Fruit fly (Drosophila melanogaster) whole organism, prepupa: ENCODE results near the gene bun.

ENCODE experiments used
- Blimp-1 ChIP-seq: fragments of 200-800 bp; sonication (Bioruptor generic); optimal IDR thresholded peaks from 3 replicates; lab custom pipeline; 2017; ENCODE audit warnings: missing biosample characterization, missing genetic modification characterization, mild to moderate bottlenecking, moderate library complexity, missing genetic modification reagents
- CG10631 ChIP-seq: fragments of 200-800 bp; sonication (Bioruptor generic); optimal IDR thresholded peaks from 2 replicates; lab custom pipeline; 2016; ENCODE audit warnings: missing biosample characterization, missing genetic modification characterization
- CG11762 ChIP-seq: fragments of 200-800 bp; sonication (Bioruptor generic); optimal IDR thresholded peaks from 3 replicates; lab custom pipeline; 2016; ENCODE audit warnings: missing biosample characterization, missing genetic modification characterization; ENCODE audit not compliant: insufficient read depth
- CG11902 ChIP-seq: fragments of 200-800 bp; sonication (Bioruptor generic); optimal IDR thresholded peaks from 3 replicates; lab custom pipeline; 2016; ENCODE audit warnings: missing biosample characterization, missing genetic modification characterization
- CG15336 ChIP-seq: fragments of 200-800 bp; sonication (Bioruptor generic); IDR thresholded peaks from 2 replicates; pipeline ENCODE4 v1.3.6; 2022; ENCODE audit warnings: missing biosample characterization, missing genetic modification characterization
- CG1621 ChIP-seq: fragments of 200-800 bp; sonication (Bioruptor generic); optimal IDR thresholded peaks from 3 replicates; lab custom pipeline; 2018; ENCODE audit warnings: missing biosample characterization, mild to moderate bottlenecking, missing genetic modification characterization
- CG3032 ChIP-seq: fragments of 200-800 bp; optimal IDR thresholded peaks from 2 replicates; lab custom pipeline; 2019; ENCODE audit warnings: missing biosample characterization, mild to moderate bottlenecking, missing genetic modification characterization, moderate library complexity
- CG32006 ChIP-seq: fragments of 200-800 bp; sonication (Bioruptor generic); optimal IDR thresholded peaks from 3 replicates; lab custom pipeline; 2017; ENCODE audit warnings: missing biosample characterization, mild to moderate bottlenecking, missing genetic modification characterization
- CG34406 ChIP-seq: fragments of 200-800 bp; sonication (Bioruptor generic); optimal IDR thresholded peaks from 3 replicates; lab custom pipeline; 2016; ENCODE audit warnings: missing biosample characterization, missing genetic modification characterization
- CG4318 ChIP-seq: fragments of 200-800 bp; sonication (Bioruptor generic); optimal IDR thresholded peaks from 3 replicates; lab custom pipeline; 2017; ENCODE audit warnings: missing biosample characterization, mild to moderate bottlenecking, missing genetic modification characterization
- CG6163 ChIP-seq: fragments of 200-800 bp; sonication (Bioruptor generic); IDR thresholded peaks from 3 replicates; pipeline ENCODE4 v1.3.6; 2022; ENCODE audit warnings: missing biosample characterization, missing genetic modification characterization
- CG6276 ChIP-seq: fragments of 200-800 bp; sonication (Bioruptor generic); optimal IDR thresholded peaks from 2 replicates; lab custom pipeline; 2017; ENCODE audit warnings: missing biosample characterization, mild to moderate bottlenecking, missing genetic modification characterization
- CG6792 ChIP-seq: fragments of 200-800 bp; sonication (Bioruptor generic); optimal IDR thresholded peaks from 3 replicates; lab custom pipeline; 2016; ENCODE audit warnings: missing biosample characterization, missing genetic modification characterization
- CG6808 ChIP-seq: fragments of 200-800 bp; sonication (Bioruptor generic); optimal IDR thresholded peaks from 3 replicates; lab custom pipeline; 2017; ENCODE audit warnings: missing biosample characterization, missing genetic modification characterization, mild to moderate bottlenecking, moderate library complexity, missing genetic modification reagents
- CG6854 ChIP-seq: fragments of 200-800 bp; sonication (Bioruptor generic); optimal IDR thresholded peaks from 2 replicates; lab custom pipeline; 2017; ENCODE audit warnings: missing biosample characterization, mild to moderate bottlenecking, missing genetic modification characterization
- CG7368 ChIP-seq: fragments of 200-800 bp; sonication (Bioruptor generic); optimal IDR thresholded peaks from 3 replicates; lab custom pipeline; 2016; ENCODE audit warnings: missing biosample characterization, missing genetic modification characterization
- CG8319 ChIP-seq: fragments of 200-800 bp; sonication (Bioruptor generic); optimal IDR thresholded peaks from 3 replicates; lab custom pipeline; 2016; ENCODE audit warnings: missing biosample characterization, missing genetic modification characterization
- CG8632 ChIP-seq: fragments of 200-800 bp; sonication (Bioruptor generic); optimal IDR thresholded peaks from 3 replicates; lab custom pipeline; 2016; ENCODE audit warnings: missing biosample characterization, missing genetic modification characterization
- CG9139 ChIP-seq: fragments of 200-800 bp; sonication (Bioruptor generic); optimal IDR thresholded peaks from 3 replicates; lab custom pipeline; 2017; ENCODE audit warnings: missing biosample characterization, mild to moderate bottlenecking, missing genetic modification characterization
- Eip75B ChIP-seq: fragments of 200-800 bp; sonication (Bioruptor generic); optimal IDR thresholded peaks from 3 replicates; lab custom pipeline; 2016; ENCODE audit warnings: missing biosample characterization, missing genetic modification characterization
- Eip78C ChIP-seq: fragments of 200-800 bp; sonication (Bioruptor generic); peaks from one replicate; lab custom pipeline; 2016; ENCODE audit warnings: missing biosample characterization, missing genetic modification characterization
- Eip93F ChIP-seq: fragments of 200-800 bp; sonication (Bioruptor generic); optimal IDR thresholded peaks from 2 replicates; lab custom pipeline; 2016; ENCODE audit warnings: missing biosample characterization, mild to moderate bottlenecking, missing genetic modification characterization
- Ets21C ChIP-seq: fragments of 200-800 bp; sonication (Bioruptor generic); optimal IDR thresholded peaks from 3 replicates; lab custom pipeline; 2016; ENCODE audit warnings: missing biosample characterization, missing genetic modification characterization
- Gug ChIP-seq: fragments of 200-800 bp; sonication (Bioruptor generic); IDR thresholded peaks from 2 replicates; pipeline ENCODE4 v1.3.6; 2022; ENCODE audit warnings: missing biosample characterization, missing genetic modification characterization
- Hr39 ChIP-seq: fragments of 200-800 bp; sonication (Bioruptor generic); optimal IDR thresholded peaks from 2 replicates; lab custom pipeline; 2016; ENCODE audit warnings: missing biosample characterization, missing genetic modification characterization
- Lpt ChIP-seq: fragments of 200-800 bp; sonication (Bioruptor generic); optimal IDR thresholded peaks from 3 replicates; lab custom pipeline; 2016; ENCODE audit warnings: missing biosample characterization, missing genetic modification characterization
- Met ChIP-seq: fragments of 200-800 bp; sonication (Bioruptor generic); optimal IDR thresholded peaks from 3 replicates; lab custom pipeline; 2016; ENCODE audit warnings: missing biosample characterization, missing genetic modification characterization
- Smox ChIP-seq: fragments of 200-800 bp; sonication (Bioruptor generic); optimal IDR thresholded peaks from 3 replicates; lab custom pipeline; 2016; ENCODE audit warnings: missing biosample characterization, missing genetic modification characterization
- Sox14 ChIP-seq: fragments of 200-800 bp; sonication (Bioruptor generic); optimal IDR thresholded peaks from 3 replicates; lab custom pipeline; 2016; ENCODE audit warnings: missing biosample characterization, missing genetic modification characterization
- Sox15 ChIP-seq: fragments of 200-800 bp; sonication (Bioruptor generic); optimal IDR thresholded peaks from 3 replicates; lab custom pipeline; 2016; ENCODE audit warnings: missing biosample characterization, missing genetic modification characterization
- achi ChIP-seq: fragments of 200-800 bp; sonication (Bioruptor generic); optimal IDR thresholded peaks from 3 replicates; lab custom pipeline; 2016; ENCODE audit warnings: missing biosample characterization, missing genetic modification characterization
- acj6 ChIP-seq: fragments of 200-800 bp; sonication (Bioruptor generic); optimal IDR thresholded peaks from 3 replicates; lab custom pipeline; 2016; ENCODE audit warnings: missing biosample characterization, missing genetic modification characterization
- cyc ChIP-seq: fragments of 200-800 bp; sonication (Bioruptor generic); optimal IDR thresholded peaks from 3 replicates; lab custom pipeline; 2016; ENCODE audit warnings: missing biosample characterization, missing genetic modification characterization
- dac ChIP-seq: fragments of 200-800 bp; sonication (Bioruptor generic); optimal IDR thresholded peaks from 2 replicates; lab custom pipeline; 2017; ENCODE audit warnings: missing biosample characterization, mild to moderate bottlenecking, missing genetic modification characterization
- eg ChIP-seq: fragments of 200-800 bp; sonication (Bioruptor generic); IDR thresholded peaks from 3 replicates; pipeline ENCODE4 v1.3.6; 2022; ENCODE audit warnings: missing biosample characterization, missing genetic modification characterization
- fd59A ChIP-seq: fragments of 200-800 bp; sonication (Bioruptor generic); optimal IDR thresholded peaks from 2 replicates; lab custom pipeline; 2017; ENCODE audit warnings: missing biosample characterization, mild to moderate bottlenecking, missing genetic modification characterization, missing genetic modification reagents
- fd85E ChIP-seq: fragments of 200-800 bp; sonication (Bioruptor generic); optimal IDR thresholded peaks from 3 replicates; lab custom pipeline; 2016; ENCODE audit warnings: missing biosample characterization, missing genetic modification characterization
- fkh ChIP-seq: fragments of 200-800 bp; sonication (Bioruptor generic); optimal IDR thresholded peaks from 3 replicates; lab custom pipeline; 2017; ENCODE audit warnings: missing biosample characterization, mild to moderate bottlenecking, missing genetic modification characterization, moderate library complexity
- lz ChIP-seq: fragments of 200-800 bp; sonication (Bioruptor generic); optimal IDR thresholded peaks from 3 replicates; lab custom pipeline; 2016; ENCODE audit warnings: missing biosample characterization, missing genetic modification characterization
- net ChIP-seq: fragments of 200-800 bp; sonication (Bioruptor generic); optimal IDR thresholded peaks from 3 replicates; lab custom pipeline; 2016; ENCODE audit warnings: missing biosample characterization, missing genetic modification characterization
- salr ChIP-seq, 2 experiments: fragments of 200-800 bp; sonication (Bioruptor generic); optimal IDR thresholded peaks; 3 replicates each; lab custom pipeline; 2016 to 2018; ENCODE audit warnings: missing biosample characterization in 2 of 2, missing genetic modification characterization in 2 of 2, mild to moderate bottlenecking in 1 of 2
- spab ChIP-seq: fragments of 200-800 bp; sonication (Bioruptor generic); optimal IDR thresholded peaks from 2 replicates; lab custom pipeline; 2017; ENCODE audit warnings: missing biosample characterization, mild to moderate bottlenecking, missing genetic modification characterization, missing genetic modification reagents
- ss ChIP-seq, 2 experiments: fragments of 200-800 bp; sonication (Bioruptor generic); optimal IDR thresholded peaks; 2 replicates in 1 of 2; 3 replicates in 1 of 2; lab custom pipeline; 2017 to 2018; ENCODE audit warnings: mild to moderate bottlenecking in 2 of 2, missing biosample characterization in 2 of 2, missing genetic modification characterization in 2 of 2, moderate library complexity in 1 of 2
- svp ChIP-seq: fragments of 200-800 bp; sonication (Bioruptor generic); peaks from one replicate; lab custom pipeline; 2016; ENCODE audit warnings: missing biosample characterization, missing genetic modification characterization
- vri ChIP-seq: fragments of 200-800 bp; sonication (Bioruptor generic); optimal IDR thresholded peaks from 3 replicates; lab custom pipeline; 2016; ENCODE audit warnings: missing biosample characterization, mild to moderate bottlenecking, missing genetic modification characterization

Gene bun

dm6 chr2L:12508678-12509077 is 37.7 kb downstream of the bun start:
- TF ChIP-seq vri (peak; percentile 85), CG10631 (no peak)

DNA sequence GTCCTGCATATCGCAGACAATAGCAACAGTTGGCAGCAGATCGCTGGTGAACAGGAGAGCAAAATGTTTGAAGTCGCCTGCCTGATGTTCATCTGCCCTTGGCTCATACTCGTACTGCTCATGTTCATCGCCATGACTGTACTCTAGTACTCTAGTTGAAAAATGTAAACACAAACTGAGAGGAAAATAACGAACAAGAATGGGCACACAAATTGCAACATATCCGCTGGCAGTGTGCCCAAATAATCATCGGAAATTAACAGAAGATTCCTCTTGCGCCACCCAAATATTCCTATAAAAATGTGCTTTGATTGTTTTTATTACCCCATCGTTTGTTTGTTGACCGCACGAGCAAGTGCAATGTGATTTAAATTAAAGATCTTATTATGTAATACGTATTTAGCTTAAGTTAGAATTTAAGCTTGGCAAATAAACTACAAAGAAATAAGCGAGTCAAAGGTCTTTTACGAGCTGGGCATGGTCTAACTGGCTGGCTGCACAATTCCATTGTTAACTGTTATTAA is 38.3 kb downstream of the bun start:
- TF ChIP-seq cyc (GFP tag; lab: Kevin White, UChicago) = no peak
- TF ChIP-seq CG6163 (GFP tag; lab: Robert Waterston, UW) = no peak
- TF ChIP-seq eg (GFP tag; lab: Robert Waterston, UW) = 0 out of 3 replicates have a peak, but pooled peaks have one; percentile 5
- TF ChIP-seq Hr39 (GFP tag; lab: Kevin White, UChicago) = no peak
- TF ChIP-seq Eip78C (GFP tag; lab: Kevin White, UChicago) = no peak
- no peak for TF ChIP-seq CG32006 (GFP tag; lab: Kevin White, UChicago)
- no peak for TF ChIP-seq CG11902 (GFP tag; lab: Kevin White, UChicago)
- TF ChIP-seq CG6854 = no peak
- no peak for TF ChIP-seq Met
- TF ChIP-seq CG34406 = no peak
- no peak for TF ChIP-seq CG9139 (GFP tag; lab: Kevin White, UChicago)
- peak; percentile 58 for TF ChIP-seq svp (GFP tag; lab: Kevin White, UChicago)
- TF ChIP-seq lz (GFP tag; lab: Kevin White, UChicago) = no peak
- TF ChIP-seq Gug = no peak
- no peak for TF ChIP-seq CG10631
- TF ChIP-seq Ets21C (GFP tag; lab: Kevin White, UChicago) = no peak
- no peak for TF ChIP-seq CG6808 (GFP tag; lab: Kevin White, UChicago)
- TF ChIP-seq CG15336 (GFP tag; lab: Robert Waterston, UW) = no peak

dm6 chr2L:12507338-12508053 is 38.9 kb downstream of the bun start, which contains the start of gene CG43051:
CG43051 (plus strand) TSS chr2L:12507939.
- peak; percentile 22 for TF ChIP-seq CG1621 (tag; lab: Kevin White, UChicago)
- no peak for TF ChIP-seq CG7368 (GFP tag; lab: Kevin White, UChicago)
- peak; percentile 94 for TF ChIP-seq Sox14 (GFP tag; lab: Kevin White, UChicago)
- TF ChIP-seq svp (GFP tag; lab: Kevin White, UChicago) = peak; percentile 87
- TF ChIP-seq CG8319 (GFP tag; lab: Kevin White, UChicago) = no peak
- no peak for TF ChIP-seq salr (GFP tag; optimal IDR thresholded peaks at IDR 0.05; lab: Kevin White, UChicago)
- peak; percentile 17 for TF ChIP-seq Lpt (GFP tag; lab: Kevin White, UChicago)
- TF ChIP-seq net (GFP tag; lab: Kevin White, UChicago) = peak; percentile 44
- TF ChIP-seq Blimp-1 (GFP tag; lab: Kevin White, UChicago) = peak; percentile 10
- peak; percentile 89 for TF ChIP-seq CG6854
- no peak for TF ChIP-seq acj6 (GFP tag; lab: Kevin White, UChicago)
- TF ChIP-seq Eip93F (GFP tag; lab: Kevin White, UChicago) = peak; percentile 77
- TF ChIP-seq Gug = no peak
- TF ChIP-seq Hr39 (GFP tag; lab: Kevin White, UChicago) = no peak
- TF ChIP-seq CG6792 (GFP tag; lab: Kevin White, UChicago) = no peak
- TF ChIP-seq CG15336 (GFP tag; lab: Robert Waterston, UW) = peak; percentile 60; the same call in 1 of the 2 replicates
- TF ChIP-seq dac (GFP tag; lab: Kevin White, UChicago) = no peak
- peak; percentile 57 for TF ChIP-seq CG6276
- TF ChIP-seq ss (GFP tag; optimal IDR thresholded peaks at IDR 0.05; lab: Kevin White, UChicago) = peak; percentile 59 to 67
- peak; percentile 55 for TF ChIP-seq CG8632 (GFP tag; lab: Kevin White, UChicago)
- peak; percentile 76 for TF ChIP-seq fd85E (GFP tag; lab: Kevin White, UChicago)
- peak; percentile 53 for TF ChIP-seq Eip75B
- no peak for TF ChIP-seq CG3032 (tag; lab: Kevin White, UChicago)
- TF ChIP-seq CG4318 (GFP tag; lab: Kevin White, UChicago) = no peak
- TF ChIP-seq fkh = peak; percentile 62
- no peak for TF ChIP-seq spab
- TF ChIP-seq Eip78C (GFP tag; lab: Kevin White, UChicago) = peak; percentile 62
- peak; percentile 73 for TF ChIP-seq CG6163 (GFP tag; lab: Robert Waterston, UW)
- TF ChIP-seq achi (GFP tag; lab: Kevin White, UChicago) = peak; percentile 28
- no peak for TF ChIP-seq CG34406
- peak; percentile 6 for TF ChIP-seq Smox
- TF ChIP-seq Sox15 = no peak
- TF ChIP-seq cyc (GFP tag; lab: Kevin White, UChicago) = no peak
- TF ChIP-seq CG11902 (GFP tag; lab: Kevin White, UChicago) = no peak
- no peak for TF ChIP-seq fd59A (GFP tag; lab: Kevin White, UChicago)
- no peak for TF ChIP-seq CG11762 (GFP tag; lab: Kevin White, UChicago)
- TF ChIP-seq CG10631 = no peak
